Worm (Caenorhabditis elegans) whole organism, late embryonic: ENCODE results near the gene elt-1.

Experiments
- C38D4.7 ChIP-seq: fragments of 200-800 bp; sonication (Bioruptor generic); optimal IDR thresholded peaks from 2 replicates; lab custom pipeline; 2018; ENCODE audit warnings: mild to moderate bottlenecking, missing genetic modification characterization, moderate library complexity, missing compliant biosample characterization
- F13H6.1 ChIP-seq: sonication (generic microtip); optimal IDR thresholded peaks from 2 replicates; lab custom pipeline; 2016; ENCODE audit warnings: missing genetic modification characterization, missing compliant biosample characterization
- K09A11.1 ChIP-seq: sonication (generic microtip); optimal IDR thresholded peaks from 2 replicates; lab custom pipeline; 2017; ENCODE audit warnings: antibody characterized with exemption, mild to moderate bottlenecking, missing genetic modification characterization, missing compliant biosample characterization; ENCODE audit not compliant: insufficient read depth
- Y22D7AL.16 ChIP-seq: sonication (generic microtip); optimal IDR thresholded peaks from 2 replicates; lab custom pipeline; 2016; ENCODE audit warnings: missing genetic modification characterization, missing compliant biosample characterization
- ahr-1 ChIP-seq: sonication (generic microtip); optimal IDR thresholded peaks from 2 replicates; lab custom pipeline; 2016; ENCODE audit warnings: missing genetic modification characterization, missing compliant biosample characterization
- ceh-14 ChIP-seq: sonication (generic microtip); optimal IDR thresholded peaks from 2 replicates; lab custom pipeline; 2016; ENCODE audit warnings: missing genotype, missing genetic modification characterization, missing compliant biosample characterization
- ceh-22 ChIP-seq: sonication (generic microtip); optimal IDR thresholded peaks from 2 replicates; lab custom pipeline; 2017; ENCODE audit warnings: missing biosample characterization, missing genetic modification characterization
- ceh-24 ChIP-seq: sonication (generic microtip); optimal IDR thresholded peaks from 2 replicates; lab custom pipeline; 2016; ENCODE audit warnings: mild to moderate bottlenecking, missing genetic modification characterization, missing compliant biosample characterization
- ceh-30 ChIP-seq: fragments of 150-350 bp; optimal IDR thresholded peaks from 2 replicates; lab custom pipeline; 2014; ENCODE audit warnings: missing biosample characterization, missing genetic modification characterization
- ceh-34 ChIP-seq: sonication (generic microtip); optimal IDR thresholded peaks from 2 replicates; lab custom pipeline; 2016; ENCODE audit warnings: mild to moderate bottlenecking, missing genetic modification characterization, missing compliant biosample characterization
- ceh-9 ChIP-seq: sonication (generic microtip); optimal IDR thresholded peaks from 2 replicates; lab custom pipeline; 2016; ENCODE audit warnings: mild to moderate bottlenecking, missing genetic modification characterization, inconsistent platforms, missing compliant biosample characterization
- dmd-4 ChIP-seq: sonication (generic microtip); optimal IDR thresholded peaks from 2 replicates; lab custom pipeline; 2016; ENCODE audit warnings: borderline replicate concordance, missing genetic modification characterization, missing compliant biosample characterization
- dve-1 ChIP-seq: sonication (generic microtip); optimal IDR thresholded peaks from 2 replicates; lab custom pipeline; 2017; ENCODE audit warnings: antibody characterized with exemption, mild to moderate bottlenecking, missing genetic modification characterization, missing compliant biosample characterization
- elt-4 ChIP-seq: sonication (generic microtip); optimal IDR thresholded peaks from 2 replicates; lab custom pipeline; 2016; ENCODE audit warnings: missing genetic modification characterization, missing compliant biosample characterization
- fkh-6 ChIP-seq: sonication (generic microtip); optimal IDR thresholded peaks from 2 replicates; lab custom pipeline; 2016; ENCODE audit warnings: missing genetic modification characterization, missing compliant biosample characterization
- gmeb-2 ChIP-seq: sonication (generic microtip); optimal IDR thresholded peaks from 2 replicates; lab custom pipeline; 2016; ENCODE audit warnings: missing genetic modification characterization, inconsistent platforms, missing compliant biosample characterization
- hlh-13 ChIP-seq: fragments of 200-800 bp; sonication (Bioruptor generic); optimal IDR thresholded peaks from 2 replicates; lab custom pipeline; 2018; ENCODE audit warnings: mild to moderate bottlenecking, missing genetic modification characterization, missing compliant biosample characterization
- hlh-30 ChIP-seq: sonication (generic microtip); optimal IDR thresholded peaks from 2 replicates; lab custom pipeline; 2017; ENCODE audit warnings: antibody characterized with exemption, missing genetic modification characterization, missing compliant biosample characterization; ENCODE audit not compliant: insufficient read depth
- madf-2 ChIP-seq: sonication (generic microtip); optimal IDR thresholded peaks from 2 replicates; lab custom pipeline; 2017; ENCODE audit warnings: missing genetic modification characterization, missing compliant biosample characterization
- mec-3 ChIP-seq: sonication (generic microtip); optimal IDR thresholded peaks from 2 replicates; lab custom pipeline; 2016; ENCODE audit warnings: borderline replicate concordance, missing genetic modification characterization, missing compliant biosample characterization
- nhr-11 ChIP-seq: fragments of 150-350 bp; optimal IDR thresholded peaks from 2 replicates; lab custom pipeline; 2014; ENCODE audit warnings: missing biosample characterization, missing genetic modification characterization
- nhr-232 ChIP-seq: sonication (generic microtip); optimal IDR thresholded peaks from 2 replicates; lab custom pipeline; 2016; ENCODE audit warnings: missing genetic modification characterization, missing compliant biosample characterization
- npax-4 ChIP-seq: sonication (generic microtip); optimal IDR thresholded peaks from 2 replicates; lab custom pipeline; 2016; ENCODE audit warnings: missing genetic modification characterization, missing compliant biosample characterization
- pag-3 ChIP-seq: sonication (generic microtip); optimal IDR thresholded peaks from 2 replicates; lab custom pipeline; 2016; ENCODE audit warnings: missing compliant biosample characterization, missing genetic modification characterization, borderline replicate concordance
- pat-9 ChIP-seq: fragments of 200-800 bp; sonication (Bioruptor generic); optimal IDR thresholded peaks from 2 replicates; lab custom pipeline; 2018; ENCODE audit warnings: mild to moderate bottlenecking, missing genetic modification characterization, moderate library complexity, missing compliant biosample characterization
- rnt-1 ChIP-seq: sonication (generic microtip); optimal IDR thresholded peaks from 2 replicates; lab custom pipeline; 2016; ENCODE audit warnings: missing genetic modification characterization, missing compliant biosample characterization
- sdc-2 ChIP-seq: sonication (generic microtip); optimal IDR thresholded peaks from 2 replicates; lab custom pipeline; 2016; ENCODE audit warnings: missing genotype, missing genetic modification characterization, missing compliant biosample characterization
- sox-4 ChIP-seq: sonication (generic microtip); optimal IDR thresholded peaks from 2 replicates; lab custom pipeline; 2017; ENCODE audit warnings: mild to moderate bottlenecking, missing genetic modification characterization, inconsistent platforms, missing compliant biosample characterization
- tbx-7 ChIP-seq: sonication (generic microtip); optimal IDR thresholded peaks from 2 replicates; lab custom pipeline; 2016; ENCODE audit warnings: missing genotype, missing genetic modification characterization, missing compliant biosample characterization
- ttx-3 ChIP-seq: sonication (generic microtip); optimal IDR thresholded peaks from 2 replicates; lab custom pipeline; 2016; ENCODE audit warnings: missing genetic modification reagents, missing genetic modification characterization, missing compliant biosample characterization
- unc-3 ChIP-seq, 2 experiments: fragments of 200-800 bp in 1 of 2; sonication (Bioruptor generic) in 1 of 2; sonication (generic microtip) in 1 of 2; conservative IDR thresholded peaks in 1 of 2; optimal IDR thresholded peaks in 1 of 2; 2 replicates each; pipeline versions ENCODE4 v1.3.6 to Lab custom; 2016 to 2022; ENCODE audit warnings: missing compliant biosample characterization in 2 of 2, missing genetic modification characterization in 2 of 2, missing genetic modification reagents in 1 of 2
- unc-42 ChIP-seq: sonication (generic microtip); optimal IDR thresholded peaks from 2 replicates; lab custom pipeline; 2016; ENCODE audit warnings: missing genotype, missing genetic modification characterization, missing compliant biosample characterization
- unc-55 ChIP-seq: sonication (generic microtip); optimal IDR thresholded peaks from 2 replicates; lab custom pipeline; 2017; ENCODE audit warnings: missing biosample characterization, missing genetic modification reagents, missing genetic modification characterization
- unc-86 ChIP-seq: sonication (generic microtip); optimal IDR thresholded peaks from 2 replicates; lab custom pipeline; 2016; ENCODE audit warnings: missing genetic modification characterization, missing compliant biosample characterization
- ztf-16 ChIP-seq: sonication (generic microtip); optimal IDR thresholded peaks from 2 replicates; lab custom pipeline; 2017; ENCODE audit warnings: missing genetic modification characterization, missing compliant biosample characterization

elt-1 gene

ce11 chrIV:9601595-9601994 lies 13.2 kb upstream of the elt-1 start, which contains the start of gene aat-1 (continued):
- no peak for TF ChIP-seq sdc-2

ce11 chrIV:9607945-9608344 lies 6.8 kb upstream of the elt-1 start:
- TF ChIP-seq ahr-1 (no peak), dve-1 (tag; lab: Kevin White, UChicago) (no peak), ceh-30 (tag; lab: Kevin White, UChicago) (no peak), hlh-13 (GFP tag; lab: Kevin White, UChicago) (no peak), F13H6.1 (tag; lab: Kevin White, UChicago) (no peak), nhr-232 (no peak), ttx-3 (tag; lab: Kevin White, UChicago) (no peak), pat-9 (no peak), ceh-9 (tag; lab: Kevin White, UChicago) (no peak), pag-3 (tag; lab: Kevin White, UChicago) (no peak)
- TF ChIP-seq, all 69 proteins: peak for 0

ce11 chrIV:9609095-9609494 lies 5.7 kb upstream of the elt-1 start:
- no peak for TF ChIP-seq nhr-232
- TF ChIP-seq unc-86 (tag; lab: Kevin White, UChicago), result no peak
- TF ChIP-seq ahr-1, result no peak
- no peak for TF ChIP-seq sox-4 (tag; lab: Kevin White, UChicago)
- TF ChIP-seq ztf-16 (tag; lab: Kevin White, UChicago), result no peak
- TF ChIP-seq K09A11.1 (tag; lab: Kevin White, UChicago), result no peak
- no peak for TF ChIP-seq tbx-7
- no peak for TF ChIP-seq ceh-24
- TF ChIP-seq madf-2 (tag; lab: Kevin White, UChicago), result no peak
- TF ChIP-seq pat-9, result no peak
- no peak for TF ChIP-seq unc-42 (tag; lab: Kevin White, UChicago)
- TF ChIP-seq elt-4 (tag; lab: Kevin White, UChicago), result no peak
- no peak for TF ChIP-seq fkh-6 (tag; lab: Kevin White, UChicago)
- no peak for TF ChIP-seq ceh-22
- no peak for TF ChIP-seq dmd-4 (tag; lab: Kevin White, UChicago)

- TF ChIP-seq Y22D7AL.16 (tag; lab: Kevin White, UChicago) (no peak), dmd-4 (tag; lab: Kevin White, UChicago) (no peak), hlh-30 (no peak), ttx-3 (tag; lab: Kevin White, UChicago) (no peak), npax-4 (tag; lab: Kevin White, UChicago) (no peak), ceh-34 (tag; lab: Kevin White, UChicago) (no peak), nhr-11 (no peak), unc-86 (tag; lab: Kevin White, UChicago) (no peak), rnt-1 (tag; lab: Kevin White, UChicago) (no peak), gmeb-2 (tag; lab: Kevin White, UChicago) (no peak), C38D4.7 (GFP tag; lab: Kevin White, UChicago) (no peak), unc-3 (GFP tag; conservative IDR thresholded peaks at IDR 0.05; lab: Robert Waterston, UW) (no peak), unc-3 (tag; optimal IDR thresholded peaks at IDR 0.05; lab: Kevin White, UChicago) (no peak), unc-55 (no peak), ceh-14 (tag; lab: Kevin White, UChicago) (no peak), elt-4 (tag; lab: Kevin White, UChicago) (no peak), mec-3 (tag; lab: Kevin White, UChicago) (no peak)
Observed at ce11 chrIV:9610923-9611322, 3.9 kb upstream of the elt-1 start.
